Worm (Caenorhabditis elegans): ENCODE measurements around the gene math-9.
"Not testable (repeated sequence)": the region's sequence is repeated elsewhere in the genome, so short reads cannot be mapped to it uniquely, and the experiment has no call there.

ce11 chrII:1854094-1854493 is 36.5 kb downstream of the math-9 start, which contains the start of gene fbxb-95:
- not testable (repeated sequence) for TF ChIP-seq nhr-11, tbx-2, tbx-7, rnt-1, pqm-1 (tag; optimal IDR thresholded peaks at IDR 0.05)

All from whole organism, late embryonic.